Fruit fly (Drosophila melanogaster) whole organism, adult: ENCODE data around the gene CG15322.

ENCODE experiments used
- CG14711 ChIP-seq: fragments of 200-800 bp; sonication (Bioruptor generic); optimal IDR thresholded peaks from 2 replicates; lab custom pipeline; 2018; ENCODE audit warnings: missing biosample characterization, mild to moderate bottlenecking, missing genetic modification characterization, moderate library complexity
- CG1620 ChIP-seq: fragments of 200-800 bp; sonication (Bioruptor generic); optimal IDR thresholded peaks from 2 replicates; lab custom pipeline; 2016; ENCODE audit warnings: missing biosample characterization, missing genetic modification characterization
- CG33017 ChIP-seq: fragments of 200-800 bp; sonication (Bioruptor generic); optimal IDR thresholded peaks from 2 replicates; lab custom pipeline; 2018; ENCODE audit warnings: missing biosample characterization, mild to moderate bottlenecking, missing genetic modification characterization, moderate library complexity
- CG5204 ChIP-seq: fragments of 200-800 bp; sonication (Bioruptor generic); optimal IDR thresholded peaks from 2 replicates; lab custom pipeline; 2016; ENCODE audit warnings: missing biosample characterization, missing genetic modification characterization
- cnc ChIP-seq, 2 experiments: fragments of >200 bp; optimal IDR thresholded peaks; 2 replicates each; lab custom pipeline; 2017

DNA sequence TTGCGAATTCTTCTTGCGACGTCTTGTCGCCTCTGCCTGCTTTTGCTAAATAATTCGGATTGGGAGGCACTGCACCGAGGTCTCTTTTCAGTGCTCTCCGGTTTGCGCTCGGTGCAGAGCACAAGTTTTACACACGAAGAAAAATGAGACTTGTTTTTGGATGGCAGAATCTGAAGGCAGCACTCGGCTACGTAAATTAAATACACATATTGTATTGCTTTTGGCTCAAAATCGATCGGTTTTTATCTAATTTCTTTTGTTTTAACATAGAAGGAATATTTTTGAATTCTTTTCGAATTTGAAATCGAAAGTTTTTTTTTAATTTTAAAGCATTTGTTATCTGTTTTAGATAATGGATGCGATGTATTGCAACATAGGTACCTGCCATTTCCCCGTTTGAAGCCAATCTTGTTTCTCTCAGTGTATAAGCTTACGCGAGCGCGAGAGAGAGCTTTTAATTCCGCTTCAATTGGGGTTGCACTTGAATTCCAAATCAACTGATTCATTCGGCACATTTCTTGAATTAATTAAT, 40.2 kb downstream of the CG15322 start, which contains the start of gene AnxB10:
- TF ChIP-seq cnc (optimal IDR thresholded peaks at IDR 0.05; lab: Kevin White, UChicago): no peak
- TF ChIP-seq CG1620 (GFP tag; lab: Kevin White, UChicago): peak; percentile 90
- TF ChIP-seq CG14711: peak; percentile 87
- TF ChIP-seq CG5204: peak; percentile 92
- TF ChIP-seq CG33017: peak; percentile 85
